Fruit fly (Drosophila melanogaster): Measurements from ENCODE around the gene Nepl13.
A peak's percentile ranks its signal among the peaks of the same experiment; 100 is the strongest.

Gene Nepl13

DNA sequence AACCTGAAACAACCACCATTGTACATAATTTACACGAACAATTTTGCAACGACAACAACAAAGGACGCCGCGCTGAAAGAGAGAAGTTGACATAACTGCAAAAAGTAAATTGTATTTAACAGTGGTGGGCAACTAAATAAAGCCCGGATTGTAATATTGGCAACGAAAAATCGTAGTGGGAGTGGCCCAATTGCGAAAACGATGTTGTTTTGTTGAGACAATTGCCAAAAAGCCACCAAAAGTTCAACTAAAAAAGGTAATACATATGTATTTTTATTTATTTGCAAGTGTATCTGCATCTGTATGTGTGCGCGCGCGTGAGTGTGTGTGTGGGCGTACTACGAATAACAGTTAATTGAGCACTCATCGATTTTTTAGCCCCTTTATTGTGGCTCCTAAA, 9.8 kb downstream of the Nepl13 start (continued):
- TF ChIP-seq CG4318 (GFP tag; optimal IDR thresholded peaks at IDR 0.05) (no peak), Hr39 (GFP tag; optimal IDR thresholded peaks at IDR 0.05) (peak; percentile 29), topi (GFP tag; optimal IDR thresholded peaks at IDR 0.05) (peak; percentile 9), CG8632 (GFP tag; optimal IDR thresholded peaks at IDR 0.05) (no peak), Hr4 (GFP tag; optimal IDR thresholded peaks at IDR 0.05) (peak; percentile 64), CG3032 (tag; optimal IDR thresholded peaks at IDR 0.05) (no peak), CG11762 (GFP tag; optimal IDR thresholded peaks at IDR 0.05; ENCODE audit: insufficient read depth) (peak; percentile 42), Eip78C (GFP tag) (peak; percentile 73), lz (GFP tag; optimal IDR thresholded peaks at IDR 0.05) (peak; percentile 25), CG1621 (tag; optimal IDR thresholded peaks at IDR 0.05) (no peak)

DNA sequence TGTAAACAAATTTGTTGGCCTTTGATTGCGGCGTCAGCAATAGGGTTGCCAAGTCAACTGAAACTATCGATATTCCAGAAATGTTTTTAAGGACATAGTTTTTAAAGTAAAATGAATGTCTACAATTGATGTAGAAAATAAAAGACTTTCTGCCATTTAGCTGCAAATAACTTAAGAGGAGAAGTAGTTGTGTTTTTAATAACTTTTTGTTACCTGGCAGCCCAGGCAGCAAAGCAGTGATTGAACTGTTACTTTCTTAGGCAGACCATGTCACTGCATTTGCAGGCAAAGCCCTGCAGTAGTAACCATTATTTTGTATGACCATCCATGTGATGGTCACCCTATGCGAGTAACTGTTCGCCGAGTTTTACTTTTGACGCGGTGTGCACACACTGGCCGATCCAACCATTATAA, 10.3 kb downstream of the Nepl13 start, which contains the start of the genes rumi, CG7029 and Usp12-46:
rumi (minus strand) TSS at position 64 of the 414 bp plus-strand sequence.
CG7029 (plus strand) TSS at position 368 of the 414 bp plus-strand sequence.
Usp12-46 (plus strand) TSS at position 368 of the 414 bp plus-strand sequence.
- TF ChIP-seq CG11762 (GFP tag; optimal IDR thresholded peaks at IDR 0.05; ENCODE audit: insufficient read depth): peak; percentile 78
- no peak for TF ChIP-seq CG4318 (GFP tag; optimal IDR thresholded peaks at IDR 0.05)
- no peak for TF ChIP-seq net (GFP tag; optimal IDR thresholded peaks at IDR 0.05)
- peak; percentile 53; the same call in 1 of the 2 replicates for TF ChIP-seq CG11294 (GFP tag; IDR thresholded peaks at IDR 0.05)
- TF ChIP-seq Sox15 (GFP tag; optimal IDR thresholded peaks at IDR 0.05): peak; percentile 87
- no peak for TF ChIP-seq Sox102F (GFP tag; optimal IDR thresholded peaks at IDR 0.05)
- peak; percentile 87 for TF ChIP-seq eg (GFP tag; IDR thresholded peaks at IDR 0.05)
- TF ChIP-seq CG11902 (GFP tag; optimal IDR thresholded peaks at IDR 0.05): peak; percentile 78
- peak; percentile 92 for TF ChIP-seq CG31627 (GFP tag; optimal IDR thresholded peaks at IDR 0.05)
- TF ChIP-seq OdsH (GFP tag; optimal IDR thresholded peaks at IDR 0.05): no peak
- TF ChIP-seq Gug (GFP tag; IDR thresholded peaks at IDR 0.05): peak; percentile 72
- peak; percentile 36; the same call in 1 of the 2 replicates for TF ChIP-seq CG15336 (GFP tag; IDR thresholded peaks at IDR 0.05)
- no peak for TF ChIP-seq vri (GFP tag; optimal IDR thresholded peaks at IDR 0.05)
- peak; percentile 56 for TF ChIP-seq Ets96B (tag; optimal IDR thresholded peaks at IDR 0.05)
- TF ChIP-seq pdm3 (GFP tag; optimal IDR thresholded peaks at IDR 0.05): no peak
- TF ChIP-seq spab (GFP tag; optimal IDR thresholded peaks at IDR 0.05): no peak
- peak; percentile 54 for TF ChIP-seq CG1621 (tag; optimal IDR thresholded peaks at IDR 0.05)
- TF ChIP-seq Hr39 (GFP tag; optimal IDR thresholded peaks at IDR 0.05): peak; percentile 93
- peak; percentile 83 for TF ChIP-seq CG3032 (tag; optimal IDR thresholded peaks at IDR 0.05)
- no peak for TF ChIP-seq CG6276 (GFP tag; optimal IDR thresholded peaks at IDR 0.05)
- peak; percentile 79 for TF ChIP-seq CG8319 (GFP tag; optimal IDR thresholded peaks at IDR 0.05)
- TF ChIP-seq salr (GFP tag; optimal IDR thresholded peaks at IDR 0.05): peak in 1 of 2 experiments; percentile 62
- peak; percentile 88 for TF ChIP-seq esn (GFP tag; optimal IDR thresholded peaks at IDR 0.05)
- no peak for TF ChIP-seq ss (GFP tag; optimal IDR thresholded peaks at IDR 0.05)
- TF ChIP-seq Sox14 (GFP tag; optimal IDR thresholded peaks at IDR 0.05): peak; percentile 87
- peak; percentile 52 for TF ChIP-seq fd59A (GFP tag; optimal IDR thresholded peaks at IDR 0.05)
- TF ChIP-seq lz (GFP tag; optimal IDR thresholded peaks at IDR 0.05): peak; percentile 88
- TF ChIP-seq svp (GFP tag): peak; percentile 94
- TF ChIP-seq CG16779 (tag; optimal IDR thresholded peaks at IDR 0.05): no peak
- peak; percentile 11 for TF ChIP-seq Hr38 (GFP tag; optimal IDR thresholded peaks at IDR 0.05)
- peak; percentile 59 for TF ChIP-seq dsx (GFP tag; optimal IDR thresholded peaks at IDR 0.05; ENCODE audit: poor library complexity, severe bottlenecking)
- peak; percentile 84 for TF ChIP-seq topi (GFP tag; optimal IDR thresholded peaks at IDR 0.05)
- peak; percentile 22 for TF ChIP-seq CG6808 (GFP tag; optimal IDR thresholded peaks at IDR 0.05)
- TF ChIP-seq achi (GFP tag; optimal IDR thresholded peaks at IDR 0.05): peak; percentile 77
- TF ChIP-seq CG6163 (GFP tag; IDR thresholded peaks at IDR 0.05): peak; percentile 91
- no peak for TF ChIP-seq Eip75B (GFP tag; optimal IDR thresholded peaks at IDR 0.05)
- peak; percentile 92 for TF ChIP-seq Eip78C (GFP tag)
- peak; percentile 65; the same call in 2 of the 3 replicates for TF ChIP-seq CG8119 (GFP tag; IDR thresholded peaks at IDR 0.05)
- TF ChIP-seq Eip93F (GFP tag; optimal IDR thresholded peaks at IDR 0.05): no peak
- TF ChIP-seq Met (GFP tag; optimal IDR thresholded peaks at IDR 0.05): no peak
- TF ChIP-seq Lpt (GFP tag; optimal IDR thresholded peaks at IDR 0.05): peak; percentile 68
- peak; percentile 1 for TF ChIP-seq CG6854 (GFP tag; optimal IDR thresholded peaks at IDR 0.05)
- TF ChIP-seq cyc (GFP tag; optimal IDR thresholded peaks at IDR 0.05): peak; percentile 89
- TF ChIP-seq Blimp-1 (GFP tag; optimal IDR thresholded peaks at IDR 0.05): peak; percentile 31

All from whole organism, prepupa.